Fruit fly (Drosophila melanogaster): ENCODE measurements around the gene Scsalpha1.

Gene Scsalpha1

DNA sequence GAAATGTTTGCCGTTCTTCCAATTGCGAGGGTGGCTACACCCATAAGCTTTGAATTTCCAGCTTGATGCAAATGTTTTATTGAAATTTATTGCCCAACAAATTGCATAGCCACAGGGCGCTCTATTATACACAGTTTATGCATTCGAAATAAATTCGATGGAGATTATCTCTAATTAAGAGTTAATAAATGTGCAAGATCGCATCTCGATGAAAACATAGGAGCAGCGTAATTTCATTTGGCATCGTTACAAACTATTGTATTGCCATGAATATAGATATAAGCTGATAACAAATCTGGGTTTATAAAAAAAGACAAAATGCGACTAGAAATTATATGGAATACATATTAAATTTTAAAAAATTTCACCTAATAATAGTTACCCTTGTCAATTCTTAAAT lies 36.5 kb downstream of the Scsalpha1 start:
- TF ChIP-seq CG7101 (tag; optimal IDR thresholded peaks at IDR 0.05) (no peak), CG5204 (GFP tag; optimal IDR thresholded peaks at IDR 0.05) (no peak), Hr96 (GFP tag; optimal IDR thresholded peaks at IDR 0.05) (no peak), toe (GFP tag; optimal IDR thresholded peaks at IDR 0.05) (no peak), kay (GFP tag; ENCODE audit: borderline replicate concordance) (no peak), ovo (GFP tag; optimal IDR thresholded peaks at IDR 0.05) (no peak), bab1 (GFP tag; optimal IDR thresholded peaks at IDR 0.05) (no peak), Crg-1 (GFP tag; optimal IDR thresholded peaks at IDR 0.05) (no peak)

DNA sequence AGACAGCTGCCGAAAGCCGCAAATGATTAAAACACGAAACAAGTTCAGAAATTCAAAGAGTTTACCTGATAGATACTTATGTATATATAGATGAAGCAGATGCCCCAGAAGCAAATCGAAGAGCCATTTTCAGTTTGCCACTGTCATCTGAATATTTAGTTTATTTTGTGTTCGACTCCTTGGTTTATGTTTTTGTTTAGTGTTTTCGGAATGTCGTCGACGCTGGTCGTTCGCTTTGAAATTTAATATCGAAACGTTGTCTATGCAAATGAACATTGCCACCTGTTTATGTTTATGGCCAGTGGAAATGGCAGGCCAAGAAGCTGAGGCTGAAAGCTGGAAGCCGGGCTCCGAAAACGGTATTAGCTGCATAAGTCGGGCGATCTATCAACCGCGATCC lies 37.0 kb downstream of the Scsalpha1 start:
- TF ChIP-seq toe (GFP tag; optimal IDR thresholded peaks at IDR 0.05): no peak
- TF ChIP-seq Crg-1 (GFP tag; optimal IDR thresholded peaks at IDR 0.05): no peak
- no peak for TF ChIP-seq CG33017 (tag; optimal IDR thresholded peaks at IDR 0.05)
- no peak for TF ChIP-seq CG7101 (tag; optimal IDR thresholded peaks at IDR 0.05)
- no peak for TF ChIP-seq cnc (optimal IDR thresholded peaks at IDR 0.05)
- TF ChIP-seq CG14711 (tag; optimal IDR thresholded peaks at IDR 0.05): no peak
- TF ChIP-seq Clk (GFP tag; optimal IDR thresholded peaks at IDR 0.05): no peak
- no peak for TF ChIP-seq CG11617 (GFP tag; optimal IDR thresholded peaks at IDR 0.05)
- TF ChIP-seq CG12768 (GFP tag; optimal IDR thresholded peaks at IDR 0.05): no peak
- TF ChIP-seq CG5204 (GFP tag; optimal IDR thresholded peaks at IDR 0.05): no peak
- TF ChIP-seq Hr96 (GFP tag; optimal IDR thresholded peaks at IDR 0.05): no peak
- no peak for TF ChIP-seq pad (GFP tag; optimal IDR thresholded peaks at IDR 0.05)
- no peak for TF ChIP-seq bab1 (GFP tag; optimal IDR thresholded peaks at IDR 0.05)
- no peak for TF ChIP-seq CG1620 (GFP tag; optimal IDR thresholded peaks at IDR 0.05)
- TF ChIP-seq ovo (GFP tag; optimal IDR thresholded peaks at IDR 0.05): no peak
- no peak for TF ChIP-seq CG7045 (GFP tag; optimal IDR thresholded peaks at IDR 0.05)
- no peak for TF ChIP-seq cic (GFP tag; optimal IDR thresholded peaks at IDR 0.05)
- no peak for TF ChIP-seq Mnt (GFP tag; optimal IDR thresholded peaks at IDR 0.05)

DNA sequence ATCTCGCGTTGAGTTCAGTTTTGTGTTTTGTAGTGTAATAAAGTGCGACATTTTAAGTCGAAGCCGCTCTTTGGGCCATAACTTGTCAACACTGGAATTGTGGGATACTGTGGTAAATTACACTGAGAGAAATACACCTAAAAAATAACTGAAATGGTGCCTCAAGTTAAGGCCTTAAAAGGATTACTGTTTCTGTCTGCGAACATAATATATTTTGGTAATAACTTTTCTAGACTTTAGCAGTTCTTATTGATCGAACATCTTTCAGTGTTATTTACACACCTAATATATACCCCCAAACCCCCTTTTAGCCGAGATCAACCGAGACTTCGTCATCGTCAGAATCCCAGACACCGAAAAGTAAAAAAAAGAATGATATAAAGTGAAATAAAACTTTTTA lies 37.8 kb downstream of the Scsalpha1 start:
- no peak for TF ChIP-seq CG14711 (tag; optimal IDR thresholded peaks at IDR 0.05)
- no peak for TF ChIP-seq Hr96 (GFP tag; optimal IDR thresholded peaks at IDR 0.05)
- no peak for TF ChIP-seq CG11617 (GFP tag; optimal IDR thresholded peaks at IDR 0.05)
- TF ChIP-seq CG1620 (GFP tag; optimal IDR thresholded peaks at IDR 0.05): no peak
- TF ChIP-seq CG12768 (GFP tag; optimal IDR thresholded peaks at IDR 0.05): no peak

DNA sequence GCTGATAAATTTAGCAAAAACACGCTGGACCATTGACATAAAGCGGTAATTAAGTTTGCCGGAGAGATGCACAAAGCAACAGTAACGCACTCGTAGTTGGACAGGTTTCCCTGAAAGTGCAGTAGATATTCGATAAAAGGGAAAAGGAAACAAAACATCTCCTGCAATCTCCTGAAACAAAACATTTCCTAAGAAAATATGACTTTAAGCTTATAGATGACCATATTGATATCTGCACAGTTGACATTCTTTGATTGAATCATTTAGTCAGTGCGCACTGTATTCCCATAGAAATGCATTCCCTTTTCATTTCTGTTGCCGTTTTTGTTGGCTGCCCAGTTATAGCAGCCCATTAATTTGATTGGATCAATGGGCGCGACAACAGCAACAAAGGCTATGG lies 38.8 kb downstream of the Scsalpha1 start:
- TF ChIP-seq bab1 (GFP tag; optimal IDR thresholded peaks at IDR 0.05) (no peak), cic (GFP tag; optimal IDR thresholded peaks at IDR 0.05) (no peak), CG33017 (tag; optimal IDR thresholded peaks at IDR 0.05) (no peak), toe (GFP tag; optimal IDR thresholded peaks at IDR 0.05) (no peak), CG11617 (GFP tag; optimal IDR thresholded peaks at IDR 0.05) (no peak), Crg-1 (GFP tag; optimal IDR thresholded peaks at IDR 0.05) (no peak), CG7045 (GFP tag; optimal IDR thresholded peaks at IDR 0.05) (no peak), CG5204 (GFP tag; optimal IDR thresholded peaks at IDR 0.05) (no peak), Hr96 (GFP tag; optimal IDR thresholded peaks at IDR 0.05) (no peak), tj (GFP tag; optimal IDR thresholded peaks at IDR 0.05) (no peak), Clk (GFP tag; optimal IDR thresholded peaks at IDR 0.05) (no peak)

DNA sequence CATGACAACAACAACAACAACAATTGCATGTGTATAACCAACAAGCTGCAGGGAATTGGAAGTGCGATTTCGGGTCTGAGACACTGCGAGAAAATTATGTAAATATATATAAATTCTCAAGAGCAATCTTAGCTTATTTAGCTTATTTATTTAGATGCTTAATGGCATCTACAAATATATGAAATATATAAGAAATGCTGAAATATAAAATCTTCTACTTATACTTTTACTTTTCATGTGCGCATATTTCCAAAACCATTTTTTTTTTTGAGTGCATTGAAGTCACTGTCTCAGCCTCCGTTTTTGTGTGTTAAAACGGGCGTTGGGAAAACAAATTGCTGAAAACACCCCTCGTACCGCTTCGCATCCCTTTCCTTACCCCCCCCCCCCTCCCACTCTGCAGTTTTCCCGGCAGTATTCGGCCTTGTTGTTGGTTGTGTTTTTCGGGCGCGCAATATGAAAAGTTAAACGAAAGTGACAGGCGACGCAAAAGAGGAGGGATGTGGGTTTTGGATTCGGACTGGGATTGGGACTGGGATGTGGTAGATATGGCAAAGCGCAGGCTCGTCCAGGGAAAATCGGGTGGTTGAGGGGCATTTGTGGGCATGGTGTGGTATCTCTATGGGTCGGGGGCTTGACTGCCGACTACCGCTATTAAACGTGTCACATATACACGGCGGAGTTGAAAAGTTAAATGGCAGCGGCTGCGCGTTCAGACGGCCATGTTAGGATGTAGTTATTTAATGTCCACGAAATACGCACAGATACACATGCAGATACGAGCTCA lies 41.4 kb downstream of the Scsalpha1 start:
- TF ChIP-seq CG33017 (tag; optimal IDR thresholded peaks at IDR 0.05) (no peak), CG14711 (tag; optimal IDR thresholded peaks at IDR 0.05) (no peak), CG7045 (GFP tag; optimal IDR thresholded peaks at IDR 0.05) (no peak), cnc (optimal IDR thresholded peaks at IDR 0.05) (no peak), CG7101 (tag; optimal IDR thresholded peaks at IDR 0.05) (no peak), CG1620 (GFP tag; optimal IDR thresholded peaks at IDR 0.05) (no peak), cic (GFP tag; optimal IDR thresholded peaks at IDR 0.05) (no peak), CG12768 (GFP tag; optimal IDR thresholded peaks at IDR 0.05) (no peak), Hr96 (GFP tag; optimal IDR thresholded peaks at IDR 0.05) (no peak), Clk (GFP tag; optimal IDR thresholded peaks at IDR 0.05) (no peak), pad (GFP tag; optimal IDR thresholded peaks at IDR 0.05) (no peak), toe (GFP tag; optimal IDR thresholded peaks at IDR 0.05) (no peak), tj (GFP tag; optimal IDR thresholded peaks at IDR 0.05) (no peak)

DNA sequence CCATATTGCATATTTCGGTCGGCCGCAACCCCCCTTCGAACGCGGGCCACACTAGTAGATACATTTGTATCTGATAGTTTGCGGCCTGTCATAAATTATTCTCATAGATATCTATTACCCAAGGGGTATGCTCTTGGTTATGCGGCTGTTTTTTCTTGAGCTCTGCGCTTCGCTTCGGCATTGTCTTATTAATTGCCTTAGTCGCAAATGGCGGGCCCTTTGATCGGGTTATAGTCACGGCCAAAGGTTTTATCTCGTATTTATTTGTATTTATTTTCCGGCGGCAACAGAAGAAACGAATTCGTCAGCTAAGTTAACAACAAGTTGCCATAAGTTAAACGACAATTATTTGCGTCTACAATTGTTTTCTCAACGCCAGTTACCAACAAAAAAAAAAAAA lies 42.0 kb downstream of the Scsalpha1 start:
- TF ChIP-seq CG33017 (tag; optimal IDR thresholded peaks at IDR 0.05) (no peak), kay (GFP tag; ENCODE audit: borderline replicate concordance) (peak; percentile 61)
